Worm (Caenorhabditis elegans): ENCODE measurements around the gene C33A11.2.

The C33A11.2 gene

DNA sequence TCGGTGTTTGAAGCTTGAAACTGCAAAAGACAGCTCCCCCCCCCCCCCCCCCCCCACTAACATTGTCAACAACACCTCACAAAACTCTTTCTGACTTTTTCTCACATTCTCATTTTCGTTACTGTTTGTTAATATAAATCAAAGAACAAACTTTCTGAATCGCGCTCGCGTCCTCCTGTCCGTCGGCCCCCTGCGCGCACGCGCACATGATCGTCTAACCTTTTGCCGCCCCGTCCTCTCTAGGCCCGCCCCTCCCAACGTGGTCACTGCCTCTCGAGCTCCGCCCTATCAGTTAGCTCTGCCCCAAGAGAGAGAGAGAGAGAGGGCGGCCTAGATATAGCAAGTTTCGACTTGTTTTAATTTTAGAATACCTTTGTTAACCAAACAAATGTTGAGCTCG is 25.0 kb upstream of the C33A11.2 start (continued):
- 0 out of 2 replicates have a peak, but pooled peaks have one; percentile 5 for TF ChIP-seq hmg-1.2 (GFP tag; IDR thresholded peaks at IDR 0.05)
- TF ChIP-seq Y95B8A.8 (GFP tag; IDR thresholded peaks at IDR 0.05) = no peak
- TF ChIP-seq mcd-1 (GFP tag; IDR thresholded peaks at IDR 0.05) = peak; percentile 28; the same call in 1 of the 2 replicates
- peak; percentile 48 for TF ChIP-seq ama-1 (optimal IDR thresholded peaks at IDR 0.05)
- no peak for TF ChIP-seq ama-1 (GFP tag; optimal IDR thresholded peaks at IDR 0.05)

DNA sequence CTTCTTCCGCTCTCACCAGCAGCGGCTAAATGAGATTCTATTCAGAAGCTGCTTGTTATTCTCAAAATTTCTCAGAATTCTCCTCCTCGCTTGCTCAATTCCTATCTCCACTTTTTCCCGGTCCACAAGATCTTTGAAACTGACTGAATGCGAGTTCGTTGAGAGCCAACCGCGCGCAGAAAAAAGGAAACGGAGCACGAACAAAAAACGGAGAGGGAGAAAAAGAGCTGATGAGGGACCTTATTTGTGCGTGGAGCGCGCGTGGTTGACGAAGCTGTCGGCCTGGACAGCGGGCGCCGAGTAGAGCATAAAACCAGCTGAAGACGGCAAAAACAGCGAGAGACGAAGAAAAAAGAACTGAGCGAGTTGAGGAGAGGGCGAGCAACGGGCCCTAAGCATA is 23.7 kb upstream of the C33A11.2 start:
- no peak for TF ChIP-seq gei-17 (GFP tag; optimal IDR thresholded peaks at IDR 0.05)
- no peak for TF ChIP-seq madf-10 (tag; optimal IDR thresholded peaks at IDR 0.05)
- no peak for TF ChIP-seq mes-4 (tag; optimal IDR thresholded peaks at IDR 0.05)
- TF ChIP-seq dox-1 (GFP tag; IDR thresholded peaks at IDR 0.05) = no peak; the same call in none of the 2 replicates
- no peak for TF ChIP-seq unc-130 (GFP tag; optimal IDR thresholded peaks at IDR 0.05)
- no peak for TF ChIP-seq bed-2 (GFP tag; IDR thresholded peaks at IDR 0.05)
- TF ChIP-seq nhr-120 (GFP tag; IDR thresholded peaks at IDR 0.05) = no peak
- TF ChIP-seq ZK185.1 (tag; optimal IDR thresholded peaks at IDR 0.05; ENCODE audit: poor library complexity, severe bottlenecking) = no peak
- TF ChIP-seq sptf-2 (GFP tag; optimal IDR thresholded peaks at IDR 0.05) = no peak
- TF ChIP-seq egl-44 (GFP tag; IDR thresholded peaks at IDR 0.05) = 0 out of 2 replicates have a peak, but pooled peaks have one; percentile 50
- 0 out of 2 replicates have a peak, but pooled peaks have one; percentile 4 for TF ChIP-seq egrh-3 (GFP tag; IDR thresholded peaks at IDR 0.05)
- no peak for TF ChIP-seq F39B2.1 (GFP tag; IDR thresholded peaks at IDR 0.05)
- TF ChIP-seq lin-40 (tag; optimal IDR thresholded peaks at IDR 0.05) = peak; percentile 28
- TF ChIP-seq nfyb-1 (GFP tag; IDR thresholded peaks at IDR 0.05) = 0 out of 2 replicates have a peak, but pooled peaks have one; percentile 9
- no peak for TF ChIP-seq ceh-40 (GFP tag; IDR thresholded peaks at IDR 0.05)
- no peak for TF ChIP-seq lsl-1 (GFP tag; optimal IDR thresholded peaks at IDR 0.05)
- no peak for TF ChIP-seq sdz-38 (tag; optimal IDR thresholded peaks at IDR 0.05)
- TF ChIP-seq B0336.3 (GFP tag; IDR thresholded peaks at IDR 0.05) = 0 out of 2 replicates have a peak, but pooled peaks have one; percentile 58
- TF ChIP-seq egl-18 (GFP tag; IDR thresholded peaks at IDR 0.05) = no peak
- no peak for TF ChIP-seq ets-4 (GFP tag; optimal IDR thresholded peaks at IDR 0.05)
- TF ChIP-seq F33H1.4 (GFP tag; IDR thresholded peaks at IDR 0.05) = no peak
- no peak for TF ChIP-seq rec-8 (tag; optimal IDR thresholded peaks at IDR 0.05)
- TF ChIP-seq Y95B8A.8 (GFP tag; IDR thresholded peaks at IDR 0.05) = no peak
- no peak for TF ChIP-seq let-607 (tag; optimal IDR thresholded peaks at IDR 0.05)
- TF ChIP-seq F55B11.4 (tag; optimal IDR thresholded peaks at IDR 0.05; ENCODE audit: borderline replicate concordance, insufficient read depth) = no peak
- TF ChIP-seq tbp1 (GFP tag; optimal IDR thresholded peaks at IDR 0.05) = no peak
- no peak for TF ChIP-seq F23B12.7 (tag; optimal IDR thresholded peaks at IDR 0.05; ENCODE audit: insufficient read depth)
- no peak for TF ChIP-seq die-1 (tag; optimal IDR thresholded peaks at IDR 0.05)
- 0 out of 2 replicates have a peak, but pooled peaks have one; percentile 29 for TF ChIP-seq Y53G8AR.9 (GFP tag; conservative IDR thresholded peaks at IDR 0.05)
- TF ChIP-seq ceh-58 (GFP tag; IDR thresholded peaks at IDR 0.05) = no peak
- 0 out of 2 replicates have a peak, but pooled peaks have one; percentile 50 for TF ChIP-seq K11D2.4 (GFP tag; IDR thresholded peaks at IDR 0.05)
- TF ChIP-seq mxl-1 (tag; optimal IDR thresholded peaks at IDR 0.05) = no peak
- no peak for TF ChIP-seq F37B4.10 (GFP tag; IDR thresholded peaks at IDR 0.05)
- peak; percentile 98 for TF ChIP-seq zfh-2 (GFP tag; conservative IDR thresholded peaks at IDR 0.05)
- 0 out of 2 replicates have a peak, but pooled peaks have one; percentile 4 for TF ChIP-seq hmg-1.2 (GFP tag; IDR thresholded peaks at IDR 0.05)
- TF ChIP-seq K12H6.12 (tag; optimal IDR thresholded peaks at IDR 0.05) = peak; percentile 72
- TF ChIP-seq ekl-4 (GFP tag; IDR thresholded peaks at IDR 0.05) = peak; percentile 40; the same call in 1 of the 2 replicates
- no peak for TF ChIP-seq madf-6 (GFP tag; IDR thresholded peaks at IDR 0.05)
- no peak for TF ChIP-seq snpc-1.1 (tag; optimal IDR thresholded peaks at IDR 0.05; ENCODE audit: insufficient read depth)
- peak; percentile 37 for TF ChIP-seq ceh-27 (GFP tag; optimal IDR thresholded peaks at IDR 0.05)
- no peak for TF ChIP-seq Y56A3A.18 (GFP tag; IDR thresholded peaks at IDR 0.05)
- TF ChIP-seq snpc-3.4 (tag; optimal IDR thresholded peaks at IDR 0.05) = no peak
- TF ChIP-seq F22D6.2 (tag; optimal IDR thresholded peaks at IDR 0.05) = no peak
